Fruit fly (Drosophila melanogaster): ENCODE data around the gene CG7920.

CG7920 gene

dm6 chr3R:30043139-30043744, 28.2 kb upstream of the CG7920 start, which contains the start of gene Sry-delta:
Sry-delta (plus strand) TSS chr3R:30043341.
- no peak for TF ChIP-seq noc (tag; optimal IDR thresholded peaks at IDR 0.05)

dm6 chr3R:30040879-30041278, 25.8 kb upstream of the CG7920 start:
- TF ChIP-seq noc (tag; optimal IDR thresholded peaks at IDR 0.05), result no peak

- TF ChIP-seq noc (tag; optimal IDR thresholded peaks at IDR 0.05), result no peak
Measured at dm6 chr3R:30039494-30039893, 24.4 kb upstream of the CG7920 start, which contains the start of the genes janA, Sry-alpha and Sry-beta. janA (minus strand) TSS chr3R:30039533. Sry-alpha (plus strand) TSS chr3R:30039719. Sry-beta (plus strand) TSS chr3R:30039719.

dm6 chr3R:30038628-30039027, 23.5 kb upstream of the CG7920 start, which contains the start of gene janB:
janB (minus strand) TSS chr3R:30038728.
- no peak for TF ChIP-seq noc (tag; optimal IDR thresholded peaks at IDR 0.05)

dm6 chr3R:30037630-30038029, 22.5 kb upstream of the CG7920 start, which contains the start of gene ocn:
ocn (minus strand) TSS chr3R:30037730.
- TF ChIP-seq noc (tag; optimal IDR thresholded peaks at IDR 0.05), result no peak

- TF ChIP-seq noc (tag; optimal IDR thresholded peaks at IDR 0.05), result no peak
Measured at dm6 chr3R:30036609-30037008, 21.5 kb upstream of the CG7920 start, which contains the start of gene ZIPIC. ZIPIC (minus strand) TSS chr3R:30036870.

- no peak for TF ChIP-seq noc (tag; optimal IDR thresholded peaks at IDR 0.05)
Measured at dm6 chr3R:30032281-30032680, 17.2 kb upstream of the CG7920 start.

- TF ChIP-seq noc (tag; optimal IDR thresholded peaks at IDR 0.05), result no peak
Measured at dm6 chr3R:30030061-30030460, 15.0 kb upstream of the CG7920 start.

dm6 chr3R:30023445-30023844, 8.4 kb upstream of the CG7920 start:
- no peak for TF ChIP-seq noc (tag; optimal IDR thresholded peaks at IDR 0.05)

- no peak for TF ChIP-seq noc (tag; optimal IDR thresholded peaks at IDR 0.05)
Measured at dm6 chr3R:30022452-30023028, 7.5 kb upstream of the CG7920 start, which contains the start of the genes RpS28a and Axn. RpS28a (minus strand) TSS chr3R:30022648. Axn (plus strand) TSS chr3R:30022842.

- no peak for TF ChIP-seq noc (tag; optimal IDR thresholded peaks at IDR 0.05)
Measured at dm6 chr3R:30021559-30022451, 6.7 kb upstream of the CG7920 start, which contains the start of gene Mgat2. Mgat2 (minus strand) TSS chr3R:30022221.

dm6 chr3R:30021009-30021408, 5.9 kb upstream of the CG7920 start:
- TF ChIP-seq noc (tag; optimal IDR thresholded peaks at IDR 0.05), result no peak

- no peak for TF ChIP-seq noc (tag; optimal IDR thresholded peaks at IDR 0.05)
Measured at dm6 chr3R:30014480-30014879, 604 bp downstream of the CG7920 start.

dm6 chr3R:30013909-30014308, 1.2 kb downstream of the CG7920 start:
- no peak for TF ChIP-seq noc (tag; optimal IDR thresholded peaks at IDR 0.05)

- peak; percentile 71 for TF ChIP-seq noc (tag; optimal IDR thresholded peaks at IDR 0.05)
Measured at dm6 chr3R:30012602-30013489, 2.2 kb downstream of the CG7920 start.
